Fruit fly (Drosophila melanogaster) whole organism, embryonic: ENCODE results near the gene CG6168.

ENCODE experiments used
- Adf1 ChIP-seq: fragments of 200-800 bp; sonication (Bioruptor generic); IDR thresholded peaks from 2 replicates; pipeline ENCODE4 v1.3.6; 2022; ENCODE audit warnings: missing biosample characterization, missing genetic modification characterization
- Awh ChIP-seq: fragments of 200-800 bp; sonication (Bioruptor generic); IDR thresholded peaks from 2 replicates; pipeline ENCODE4, ENCODE4 v1.3.6; 2022; ENCODE audit warnings: missing biosample characterization, missing genetic modification characterization
- CG10462 ChIP-seq: fragments of 200-800 bp; sonication (Bioruptor generic); optimal IDR thresholded peaks from 2 replicates; lab custom pipeline; 2016; ENCODE audit warnings: missing biosample characterization, missing genetic modification characterization
- CG12104 ChIP-seq: fragments of 200-800 bp; sonication (Bioruptor generic); optimal IDR thresholded peaks from 3 replicates; lab custom pipeline; 2016; ENCODE audit warnings: missing biosample characterization, missing genetic modification characterization
- CG1529 ChIP-seq: fragments of 200-800 bp; sonication (Bioruptor generic); optimal IDR thresholded peaks from 3 replicates; lab custom pipeline; 2018; ENCODE audit warnings: missing biosample characterization, missing genetic modification characterization
- CG18262 ChIP-seq: fragments of 200-800 bp; optimal IDR thresholded peaks from 3 replicates; lab custom pipeline; 2019; ENCODE audit warnings: missing biosample characterization, mild to moderate bottlenecking, missing genetic modification characterization, moderate library complexity
- CG3407 ChIP-seq: fragments of 200-800 bp; sonication (Bioruptor generic); optimal IDR thresholded peaks from 2 replicates; lab custom pipeline; 2018; ENCODE audit warnings: missing biosample characterization, mild to moderate bottlenecking, missing genetic modification characterization
- CG4617 ChIP-seq: fragments of 200-800 bp; sonication (Bioruptor generic); optimal IDR thresholded peaks from 3 replicates; lab custom pipeline; 2016; ENCODE audit warnings: missing biosample characterization, missing genetic modification characterization, borderline replicate concordance
- CG6689 ChIP-seq: fragments of 200-800 bp; sonication (Bioruptor generic); IDR thresholded peaks from 2 replicates; pipeline ENCODE4 v1.3.6; 2022; ENCODE audit warnings: missing biosample characterization, missing genetic modification characterization
- CG7372 ChIP-seq: fragments of 200-800 bp; sonication (Bioruptor generic); IDR thresholded peaks from 2 replicates; pipeline ENCODE4 v1.3.6; 2022; ENCODE audit warnings: missing biosample characterization, missing genetic modification characterization
- CG7839 ChIP-seq: fragments of 200-800 bp; sonication (Bioruptor generic); optimal IDR thresholded peaks from 3 replicates; lab custom pipeline; 2018; ENCODE audit warnings: missing biosample characterization, mild to moderate bottlenecking, missing genetic modification characterization, moderate library complexity
- CG9932 ChIP-seq: fragments of 200-800 bp; sonication (Bioruptor generic); IDR thresholded peaks from 2 replicates; pipeline ENCODE4 v1.3.6; 2022; ENCODE audit warnings: missing biosample characterization, missing genetic modification characterization
- Dek ChIP-seq: fragments of 200-800 bp; sonication (Bioruptor generic); optimal IDR thresholded peaks from 3 replicates; lab custom pipeline; 2019; ENCODE audit warnings: missing biosample characterization, mild to moderate bottlenecking, missing genetic modification characterization, moderate library complexity
- Doc3 ChIP-seq: fragments of 200-800 bp; sonication (Bioruptor generic); IDR thresholded peaks from 3 replicates; pipeline ENCODE4 v1.3.6; 2022; ENCODE audit warnings: missing biosample characterization, missing genetic modification characterization; ENCODE audit not compliant: partially characterized antibody
- ERR ChIP-seq: fragments of 200-800 bp; sonication (Bioruptor generic); optimal IDR thresholded peaks from 2 replicates; lab custom pipeline; 2016; ENCODE audit warnings: missing biosample characterization, missing genetic modification characterization
- HLHmδ ChIP-seq: fragments of 200-800 bp; sonication (Bioruptor generic); optimal IDR thresholded peaks from 2 replicates; lab custom pipeline; 2018; ENCODE audit warnings: missing biosample characterization, mild to moderate bottlenecking, missing genetic modification characterization, moderate library complexity
- Hr78 ChIP-seq, 2 experiments: fragments of 200-800 bp in 1 of 2; fragments of >200 bp in 1 of 2; sonication (Bioruptor generic) in 1 of 2; optimal IDR thresholded peaks; 2 replicates each; lab custom pipeline; 2017 to 2019; ENCODE audit warnings: missing biosample characterization in 2 of 2, missing genetic modification characterization in 2 of 2, mild to moderate bottlenecking in 1 of 2, moderate library complexity in 1 of 2
- Lhr ChIP-seq: fragments of 200-800 bp; sonication (Bioruptor generic); optimal IDR thresholded peaks from 3 replicates; lab custom pipeline; 2017; ENCODE audit warnings: mild to moderate bottlenecking, missing biosample characterization, missing genetic modification reagents, missing genetic modification characterization
- Mes4 ChIP-seq: fragments of 200-800 bp; sonication (Bioruptor generic); optimal IDR thresholded peaks from 2 replicates; lab custom pipeline; 2016; ENCODE audit warnings: missing biosample characterization, missing genetic modification characterization
- NC2α ChIP-seq: fragments of 200-800 bp; sonication (Bioruptor generic); optimal IDR thresholded peaks from 2 replicates; lab custom pipeline; 2016; ENCODE audit warnings: missing biosample characterization, missing genetic modification characterization
- Nf-YB ChIP-seq: fragments of 200-800 bp; sonication (Bioruptor generic); optimal IDR thresholded peaks from 3 replicates; lab custom pipeline; 2019; ENCODE audit warnings: missing biosample characterization, mild to moderate bottlenecking, missing genetic modification characterization, moderate library complexity
- PHDP ChIP-seq: fragments of 200-800 bp; sonication (Bioruptor generic); optimal IDR thresholded peaks from 3 replicates; lab custom pipeline; 2018; ENCODE audit warnings: missing biosample characterization, mild to moderate bottlenecking, missing genetic modification characterization, moderate library complexity
- Scr ChIP-seq: fragments of 200-800 bp; sonication (Bioruptor generic); IDR thresholded peaks from 2 replicates; pipeline ENCODE4 v1.3.6; 2022; ENCODE audit warnings: missing biosample characterization, missing genetic modification characterization; ENCODE audit not compliant: partially characterized antibody
- Sox102F ChIP-seq: fragments of 200-800 bp; sonication (Bioruptor generic); optimal IDR thresholded peaks from 2 replicates; lab custom pipeline; 2018; ENCODE audit warnings: missing biosample characterization, mild to moderate bottlenecking, missing genetic modification characterization, moderate library complexity
- Ssrp ChIP-seq: fragments of 200-800 bp; sonication (Bioruptor generic); optimal IDR thresholded peaks from 2 replicates; lab custom pipeline; 2018; ENCODE audit warnings: missing biosample characterization, mild to moderate bottlenecking, missing genetic modification characterization, moderate library complexity
- ash1 ChIP-seq: fragments of 200-800 bp; sonication (Bioruptor generic); optimal IDR thresholded peaks from 2 replicates; lab custom pipeline; 2018; ENCODE audit warnings: missing biosample characterization, mild to moderate bottlenecking, missing genetic modification characterization
- ato ChIP-seq: fragments of 200-800 bp; sonication (Bioruptor generic); IDR thresholded peaks from 2 replicates; pipeline ENCODE4 v1.3.6; 2022; ENCODE audit warnings: missing biosample characterization, missing genetic modification characterization; ENCODE audit not compliant: partially characterized antibody
- bigmax ChIP-seq: fragments of 200-800 bp; sonication (Bioruptor generic); optimal IDR thresholded peaks from 2 replicates; lab custom pipeline; 2018; ENCODE audit warnings: missing biosample characterization, mild to moderate bottlenecking, missing genetic modification characterization
- bsh ChIP-seq, 2 experiments: fragments of 200-800 bp; sonication (Bioruptor generic); optimal IDR thresholded peaks; 2 replicates each; lab custom pipeline; 2017 to 2018; ENCODE audit warnings: mild to moderate bottlenecking in 2 of 2, missing biosample characterization in 2 of 2, missing genetic modification characterization in 2 of 2, moderate library complexity in 1 of 2
- chm ChIP-seq: fragments of 200-800 bp; sonication (Bioruptor generic); IDR thresholded peaks from 2 replicates; pipeline ENCODE4 v1.3.6; 2022; ENCODE audit warnings: missing biosample characterization, missing genetic modification characterization
- dati ChIP-seq: fragments of 200-800 bp; sonication (Bioruptor generic); IDR thresholded peaks from 2 replicates; pipeline ENCODE4 v1.3.6; 2022; ENCODE audit warnings: missing biosample characterization, missing genetic modification characterization
- emc ChIP-seq: fragments of 200-800 bp; sonication (Bioruptor generic); optimal IDR thresholded peaks from 2 replicates; lab custom pipeline; 2016; ENCODE audit warnings: missing biosample characterization, missing genetic modification characterization
- gce ChIP-seq: fragments of 200-800 bp; sonication (Bioruptor generic); IDR thresholded peaks from 3 replicates; pipeline ENCODE4 v1.3.6; 2022; ENCODE audit warnings: missing biosample characterization, missing genetic modification characterization
- gt ChIP-seq: fragments of 200-800 bp; sonication (Bioruptor generic); IDR thresholded peaks from 2 replicates; pipeline ENCODE4 v1.3.6; 2022; ENCODE audit warnings: missing biosample characterization, missing genetic modification characterization
- klu ChIP-seq: fragments of 200-800 bp; sonication (Bioruptor generic); IDR thresholded peaks from 2 replicates; pipeline ENCODE4 v1.3.6; 2022; ENCODE audit warnings: missing biosample characterization, missing genetic modification characterization
- lab ChIP-seq: fragments of 200-800 bp; sonication (Bioruptor generic); optimal IDR thresholded peaks from 3 replicates; lab custom pipeline; 2017; ENCODE audit warnings: missing biosample characterization, missing genetic modification characterization, mild to moderate bottlenecking, moderate library complexity, missing genetic modification reagents
- lov ChIP-seq, 2 experiments: fragments of 200-800 bp in 1 of 2; fragments of >200 bp in 1 of 2; sonication (Bioruptor generic) in 1 of 2; IDR thresholded peaks in 1 of 2; optimal IDR thresholded peaks in 1 of 2; 2 replicates in 1 of 2; 3 replicates in 1 of 2; pipeline versions ENCODE4 v1.3.6 to Lab custom; 2017 to 2022; ENCODE audit warnings: missing biosample characterization in 1 of 2, missing genetic modification characterization in 1 of 2
- ranshi ChIP-seq: fragments of 200-800 bp; sonication (Bioruptor generic); IDR thresholded peaks from 2 replicates; pipeline ENCODE4 v1.3.6; 2022; ENCODE audit warnings: missing biosample characterization, missing genetic modification characterization
- rib ChIP-seq: fragments of 200-800 bp; sonication (Bioruptor generic); IDR thresholded peaks from 2 replicates; pipeline ENCODE4 v1.3.6; 2022; ENCODE audit warnings: missing biosample characterization, missing genetic modification characterization
- sd ChIP-seq: fragments of 200-800 bp; sonication (Bioruptor generic); optimal IDR thresholded peaks from 3 replicates; lab custom pipeline; 2018; ENCODE audit warnings: missing biosample characterization, mild to moderate bottlenecking, missing genetic modification characterization, moderate library complexity
- seq ChIP-seq: fragments of 200-800 bp; sonication (Bioruptor generic); IDR thresholded peaks from 2 replicates; pipeline ENCODE4 v1.3.6; 2022; ENCODE audit warnings: missing biosample characterization, missing genetic modification characterization
- so ChIP-seq: fragments of 200-800 bp; sonication (Bioruptor generic); IDR thresholded peaks from 3 replicates; pipeline ENCODE4 v1.3.6; 2022; ENCODE audit warnings: missing biosample characterization, missing genetic modification characterization
- tgo ChIP-seq: fragments of 200-800 bp; sonication (Bioruptor generic); IDR thresholded peaks from 3 replicates; pipeline ENCODE4 v1.3.6; 2022; ENCODE audit warnings: missing biosample characterization, missing genetic modification characterization
- vnd ChIP-seq: fragments of 200-800 bp; sonication (Bioruptor generic); IDR thresholded peaks from 3 replicates; pipeline ENCODE4 v1.3.6; 2022; ENCODE audit warnings: missing biosample characterization, missing genetic modification characterization; ENCODE audit not compliant: partially characterized antibody
- wek ChIP-seq: fragments of 200-800 bp; sonication (Bioruptor generic); optimal IDR thresholded peaks from 3 replicates; lab custom pipeline; 2018; ENCODE audit warnings: missing biosample characterization, mild to moderate bottlenecking, missing genetic modification characterization, moderate library complexity
- wor ChIP-seq: fragments of 200-800 bp; sonication (Bioruptor generic); IDR thresholded peaks from 2 replicates; pipeline ENCODE4 v1.3.6; 2022; ENCODE audit warnings: missing biosample characterization, missing genetic modification characterization
- yki ChIP-seq: fragments of >200 bp; optimal IDR thresholded peaks from 3 replicates; lab custom pipeline; 2018
- zen2 ChIP-seq: fragments of 200-800 bp; sonication (Bioruptor generic); IDR thresholded peaks from 3 replicates; pipeline ENCODE4 v1.3.6; 2022; ENCODE audit warnings: missing biosample characterization, missing genetic modification characterization; ENCODE audit not compliant: partially characterized antibody

The CG6168 gene

dm6 chr3L:11350680-11351665 lies 29.5 kb upstream of the CG6168 start (continued):
- TF ChIP-seq Mes4 (GFP tag; lab: Kevin White, UChicago) (peak; percentile 37), Sox102F (peak; percentile 64), seq (GFP tag; lab: Robert Waterston, UW) (peak; percentile 36; the same call in 1 of the 2 replicates), klu (GFP tag; lab: Robert Waterston, UW) (peak; percentile 53; the same call in 1 of the 2 replicates), bsh (GFP tag; optimal IDR thresholded peaks at IDR 0.05; lab: Kevin White, UChicago) (peak; percentile 53 to 85), Dek (no peak), Nf-YB (GFP tag; lab: Kevin White, UChicago) (peak; percentile 62), yki (lab: Kevin White, UChicago) (no peak), NC2α (GFP tag; lab: Kevin White, UChicago) (no peak), CG7372 (GFP tag; lab: Robert Waterston, UW) (no peak), Adf1 (peak; percentile 33; the same call in 1 of the 2 replicates), ranshi (peak; percentile 27; the same call in 1 of the 2 replicates), so (GFP tag; lab: Robert Waterston, UW) (0 out of 3 replicates have a peak, but pooled peaks have one; percentile 5), CG7839 (tag; lab: Kevin White, UChicago) (peak; percentile 73), PHDP (tag; lab: Kevin White, UChicago) (peak; percentile 61), ash1 (GFP tag; lab: Kevin White, UChicago) (peak; percentile 20), tgo (GFP tag; lab: Robert Waterston, UW) (peak; percentile 34; the same call in 2 of the 3 replicates), bigmax (no peak), zen2 (GFP tag; lab: Robert Waterston, UW) (no peak), HLHmδ (GFP tag; lab: Kevin White, UChicago) (peak; percentile 31), rib (no peak), Scr (GFP tag; lab: Robert Waterston, UW) (peak; percentile 27; the same call in 1 of the 2 replicates), CG3407 (GFP tag; lab: Kevin White, UChicago) (no peak), Lhr (GFP tag; lab: Kevin White, UChicago) (no peak), emc (GFP tag; lab: Kevin White, UChicago) (peak; percentile 11), lab (GFP tag; lab: Kevin White, UChicago) (peak; percentile 33), gce (GFP tag; lab: Robert Waterston, UW) (peak; percentile 3; the same call in 1 of the 3 replicates), dati (no peak), Doc3 (GFP tag; lab: Robert Waterston, UW) (no peak), wek (GFP tag; lab: Kevin White, UChicago) (peak; percentile 3), CG10462 (GFP tag; lab: Kevin White, UChicago) (no peak), CG6689 (GFP tag; lab: Robert Waterston, UW) (peak; percentile 48; the same call in 1 of the 2 replicates), lov (optimal IDR thresholded peaks at IDR 0.05; lab: Kevin White, UChicago) (no peak), lov (GFP tag; IDR thresholded peaks at IDR 0.05; lab: Robert Waterston, UW) (peak; percentile 63; the same call in 1 of the 3 replicates), wor (GFP tag; lab: Robert Waterston, UW) (no peak), CG4617 (no peak), ERR (no peak)

- TF ChIP-seq gt (GFP tag; lab: Robert Waterston, UW), result peak; percentile 52
- TF ChIP-seq Ssrp, result peak; percentile 94
- TF ChIP-seq chm (GFP tag; lab: Robert Waterston, UW), result no peak; the same call in 1 of the 2 replicates
- TF ChIP-seq Awh (GFP tag; lab: Robert Waterston, UW), result peak; percentile 87
- peak; percentile 89 for TF ChIP-seq CG9932 (GFP tag; lab: Robert Waterston, UW)
- TF ChIP-seq Hr78 (GFP tag; optimal IDR thresholded peaks at IDR 0.05; lab: Kevin White, UChicago), result peak in 1 of 2 experiments; percentile 69
- TF ChIP-seq sd (tag; lab: Kevin White, UChicago), result peak; percentile 64
- TF ChIP-seq ato, result no peak
- no peak for TF ChIP-seq vnd (GFP tag; lab: Robert Waterston, UW)
- peak; percentile 88 for TF ChIP-seq CG1529 (GFP tag; lab: Kevin White, UChicago)
- peak; percentile 94 for TF ChIP-seq CG18262
- TF ChIP-seq CG12104, result peak; percentile 72
Observed at dm6 chr3L:11349908-11350405, 28.4 kb upstream of the CG6168 start.
